Worm (Caenorhabditis elegans) whole organism, L1 larva: Measurements from ENCODE around the gene F11A5.13.

Experiments used
- Y116A8C.19 ChIP-seq: sonication (generic microtip); optimal IDR thresholded peaks from 2 replicates; lab custom pipeline; 2016; ENCODE audit warnings: missing compliant biosample characterization, missing genetic modification characterization, borderline replicate concordance
- alr-1 ChIP-seq: fragments of 200-800 bp; sonication (Bioruptor generic); optimal IDR thresholded peaks from 2 replicates; lab custom pipeline; 2018; ENCODE audit warnings: borderline replicate concordance, mild to moderate bottlenecking, missing genetic modification characterization, missing compliant biosample characterization
- aly-2 ChIP-seq: fragments of 150-350 bp; optimal IDR thresholded peaks from 2 replicates; lab custom pipeline; 2014; ENCODE audit warnings: missing biosample characterization, missing genetic modification characterization
- blmp-1 ChIP-seq: fragments of 150-350 bp; optimal IDR thresholded peaks from 2 replicates; lab custom pipeline; 2014; ENCODE audit warnings: missing biosample characterization, missing genetic modification characterization
- ceh-63 ChIP-seq: fragments of 200-800 bp; sonication (Bioruptor generic); optimal IDR thresholded peaks from 2 replicates; lab custom pipeline; 2018; ENCODE audit warnings: mild to moderate bottlenecking, missing genetic modification characterization, missing compliant biosample characterization
- ceh-82 ChIP-seq, 3 experiments: fragments of 150-350 bp in 1 of 3; sonication (generic microtip) in 2 of 3; optimal IDR thresholded peaks; 2 replicates each; lab custom pipeline; 2014 to 2017; ENCODE audit warnings: missing biosample characterization in 3 of 3, missing genetic modification characterization in 3 of 3
- ceh-90 ChIP-seq: sonication (generic microtip); optimal IDR thresholded peaks from 2 replicates; lab custom pipeline; 2016; ENCODE audit warnings: missing genetic modification characterization, missing compliant biosample characterization
- efl-3 ChIP-seq: fragments of 200-800 bp; sonication (Bioruptor generic); optimal IDR thresholded peaks from 2 replicates; lab custom pipeline; 2018; ENCODE audit warnings: mild to moderate bottlenecking, missing genetic modification characterization, missing compliant biosample characterization
- egl-27 ChIP-seq, 2 experiments: fragments of 150-350 bp in 1 of 2; sonication (generic microtip); optimal IDR thresholded peaks; 3 replicates each; lab custom pipeline; 2017 to 2018; ENCODE audit warnings: missing biosample characterization in 2 of 2, missing genetic modification characterization in 2 of 2, missing genetic modification reagents in 2 of 2
- fkh-4 ChIP-seq: sonication (generic microtip); optimal IDR thresholded peaks from 2 replicates; lab custom pipeline; 2016; ENCODE audit warnings: missing compliant biosample characterization, missing genetic modification characterization, borderline replicate concordance
- fos-1 ChIP-seq: fragments of 150-350 bp; optimal IDR thresholded peaks from 2 replicates; lab custom pipeline; 2014; ENCODE audit warnings: missing biosample characterization, missing genetic modification characterization
- irx-1 ChIP-seq: sonication (generic microtip); optimal IDR thresholded peaks from 2 replicates; lab custom pipeline; 2016; ENCODE audit warnings: missing genetic modification characterization, missing compliant biosample characterization
- isw-1 ChIP-seq: fragments of 200-800 bp; sonication (Bioruptor generic); IDR thresholded peaks from 2 replicates; pipeline ENCODE4 v1.3.6; 2022; ENCODE audit warnings: missing genetic modification characterization, missing compliant biosample characterization
- lin-13 ChIP-seq: fragments of 150-350 bp; optimal IDR thresholded peaks from 2 replicates; lab custom pipeline; 2014; ENCODE audit warnings: missing biosample characterization, missing genetic modification reagents, missing genetic modification characterization
- mab-9 ChIP-seq: fragments of 200-800 bp; sonication (Bioruptor generic); IDR thresholded peaks from 2 replicates; pipeline ENCODE4 v1.3.6; 2022; ENCODE audit warnings: missing genetic modification reagents, missing genetic modification characterization, missing compliant biosample characterization
- mdl-1 ChIP-seq, 2 experiments: fragments of 150-350 bp; optimal IDR thresholded peaks; 2 replicates each; lab custom pipeline; 2014 to 2017; ENCODE audit warnings: missing biosample characterization in 2 of 2, missing genetic modification characterization in 2 of 2, inconsistent platforms in 1 of 2
- nhr-11 ChIP-seq: fragments of 150-350 bp; optimal IDR thresholded peaks from 2 replicates; lab custom pipeline; 2014; ENCODE audit warnings: missing biosample characterization, missing genetic modification characterization
- nhr-12 ChIP-seq: sonication (generic microtip); optimal IDR thresholded peaks from 2 replicates; lab custom pipeline; 2017; ENCODE audit warnings: missing biosample characterization, missing genetic modification characterization
- nhr-237 ChIP-seq: fragments of 150-350 bp; optimal IDR thresholded peaks from 2 replicates; lab custom pipeline; 2014; ENCODE audit warnings: missing biosample characterization, missing genetic modification characterization
- nhr-28 ChIP-seq: fragments of 150-350 bp; optimal IDR thresholded peaks from 2 replicates; lab custom pipeline; 2014; ENCODE audit warnings: missing biosample characterization, missing genetic modification characterization
- nhr-47 ChIP-seq: sonication (generic microtip); optimal IDR thresholded peaks from 2 replicates; lab custom pipeline; 2016; ENCODE audit warnings: mild to moderate bottlenecking, missing genetic modification characterization, moderate library complexity, missing compliant biosample characterization
- nhr-77 ChIP-seq: fragments of 150-350 bp; optimal IDR thresholded peaks from 2 replicates; lab custom pipeline; 2014; ENCODE audit warnings: missing biosample characterization, missing genetic modification characterization
- pag-3 ChIP-seq: sonication (generic microtip); optimal IDR thresholded peaks from 2 replicates; lab custom pipeline; 2017; ENCODE audit warnings: missing genetic modification characterization, mild to moderate bottlenecking, missing compliant biosample characterization, antibody characterized with exemption, borderline replicate concordance; ENCODE audit not compliant: insufficient read depth
- snu-23 ChIP-seq: sonication (generic microtip); optimal IDR thresholded peaks from 2 replicates; lab custom pipeline; 2016; ENCODE audit warnings: missing genetic modification characterization, missing compliant biosample characterization
- sox-4 ChIP-seq: sonication (generic microtip); optimal IDR thresholded peaks from 2 replicates; lab custom pipeline; 2016; ENCODE audit warnings: missing genetic modification characterization, missing compliant biosample characterization
- sptf-1 ChIP-seq: fragments of 150-350 bp; optimal IDR thresholded peaks from 2 replicates; lab custom pipeline; 2014; ENCODE audit warnings: missing biosample characterization, missing genetic modification characterization
- sup-37 ChIP-seq: fragments of 200-800 bp; sonication (Bioruptor generic); optimal IDR thresholded peaks from 2 replicates; lab custom pipeline; 2018; ENCODE audit warnings: mild to moderate bottlenecking, missing genetic modification characterization, missing compliant biosample characterization
- swsn-7 ChIP-seq: sonication (generic microtip); optimal IDR thresholded peaks from 2 replicates; lab custom pipeline; 2016; ENCODE audit warnings: missing genetic modification characterization, missing compliant biosample characterization
- unc-30 ChIP-seq: sonication (generic microtip); optimal IDR thresholded peaks from 2 replicates; lab custom pipeline; 2017; ENCODE audit warnings: missing biosample characterization, missing genetic modification characterization
- vab-15 ChIP-seq: sonication (generic microtip); optimal IDR thresholded peaks from 2 replicates; lab custom pipeline; 2017; ENCODE audit warnings: missing genotype, mild to moderate bottlenecking, missing genetic modification characterization, missing compliant biosample characterization
- zag-1 ChIP-seq: fragments of 150-350 bp; optimal IDR thresholded peaks from 2 replicates; lab custom pipeline; 2014; ENCODE audit warnings: missing biosample characterization, missing genetic modification characterization
- zip-4 ChIP-seq: fragments of 200-800 bp; sonication (Bioruptor generic); optimal IDR thresholded peaks from 2 replicates; lab custom pipeline; 2018; ENCODE audit warnings: mild to moderate bottlenecking, missing genetic modification characterization, moderate library complexity, missing compliant biosample characterization

F11A5.13 gene

DNA sequence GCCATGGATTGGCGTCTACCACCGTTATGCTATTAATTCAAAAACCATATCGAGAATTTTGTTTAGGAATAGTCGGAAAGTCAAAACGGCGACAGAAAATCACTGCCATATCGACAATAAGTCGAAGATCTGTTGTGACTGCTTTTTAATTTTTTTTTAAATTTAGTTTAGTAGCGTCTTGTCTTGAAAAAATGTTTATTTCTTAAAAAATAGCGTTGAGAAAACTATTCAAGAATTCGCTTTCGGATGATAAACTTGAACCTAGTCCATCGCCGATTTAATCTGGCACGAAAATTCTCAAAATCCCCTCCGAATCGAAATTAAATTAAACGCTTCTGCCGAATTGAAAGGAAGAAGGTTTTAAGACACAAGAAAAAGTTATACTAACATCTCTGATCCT is 34.4 kb downstream of the F11A5.13 start, which contains the start of gene srh-279:
srh-279 (plus strand) TSS at position 301 of the 400 bp plus-strand sequence.
- TF ChIP-seq mdl-1 (tag; optimal IDR thresholded peaks at IDR 0.05; lab: Kevin White, UChicago): no peak
- TF ChIP-seq aly-2 (tag; lab: Kevin White, UChicago): no peak
- no peak for TF ChIP-seq sox-4
- no peak for TF ChIP-seq ceh-63 (GFP tag; lab: Kevin White, UChicago)
- TF ChIP-seq, all 84 proteins: peak for 0

DNA sequence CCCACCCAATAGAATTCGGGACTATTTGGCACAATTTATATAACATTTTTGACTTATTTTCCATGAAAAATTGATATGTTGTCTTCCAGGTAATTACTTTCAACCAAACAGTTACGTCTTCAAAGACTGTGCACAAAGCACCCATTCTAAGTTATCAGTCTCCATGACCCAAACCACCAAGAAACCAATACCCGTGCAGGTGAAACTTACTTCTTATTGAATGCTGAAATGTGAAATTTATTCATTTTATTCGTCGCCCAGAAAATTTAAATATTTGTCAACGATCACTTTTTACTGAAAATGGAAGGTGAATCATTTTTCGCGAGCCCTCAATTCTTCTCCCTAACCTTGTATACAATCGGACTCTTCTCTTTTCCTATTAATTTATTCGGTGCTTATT is 36.0 kb downstream of the F11A5.13 start, which contains the start of gene srh-281:
srh-281 (plus strand) TSS at position 301 of the 400 bp plus-strand sequence.
- no peak for TF ChIP-seq nhr-47 (tag; lab: Kevin White, UChicago)
- no peak for TF ChIP-seq ceh-82 (tag; optimal IDR thresholded peaks at IDR 0.05; lab: Kevin White, UChicago)
- no peak for TF ChIP-seq isw-1
- TF ChIP-seq sptf-1 (tag; lab: Kevin White, UChicago): no peak
- no peak for TF ChIP-seq unc-30 (tag; lab: Kevin White, UChicago)
- no peak for TF ChIP-seq mab-9 (GFP tag; lab: Robert Waterston, UW)
- no peak for TF ChIP-seq nhr-237 (tag; lab: Kevin White, UChicago)
- TF ChIP-seq nhr-11 (tag; lab: Kevin White, UChicago): no peak
- TF ChIP-seq, all 84 proteins: peak for 0

DNA sequence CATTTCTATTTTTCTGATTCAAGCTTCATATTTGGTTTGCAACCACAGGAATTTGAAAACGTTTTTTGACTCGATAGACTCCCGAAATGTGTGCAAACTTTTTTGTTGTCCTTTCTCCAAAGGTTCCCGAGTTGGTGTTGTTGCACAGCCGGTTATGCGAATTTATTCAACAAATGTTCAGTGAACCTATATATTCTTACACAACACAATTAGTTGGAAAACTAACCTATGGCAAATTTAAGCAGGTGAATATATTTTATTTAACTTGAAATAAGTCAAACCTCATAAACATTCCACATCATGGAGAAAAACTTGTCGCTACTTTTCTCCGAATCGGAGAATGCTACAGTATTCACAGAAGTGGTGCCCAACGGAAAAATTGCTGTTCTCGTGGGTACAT is 43.1 kb downstream of the F11A5.13 start, which contains the start of gene srz-14:
srz-14 (plus strand) TSS at position 301 of the 400 bp plus-strand sequence.
- TF ChIP-seq ceh-82 (tag; optimal IDR thresholded peaks at IDR 0.05; lab: Kevin White, UChicago): no peak
- TF ChIP-seq nhr-47 (tag; lab: Kevin White, UChicago): no peak
- TF ChIP-seq sup-37 (GFP tag; lab: Kevin White, UChicago): no peak
- no peak for TF ChIP-seq pag-3 (tag; lab: Kevin White, UChicago)
- TF ChIP-seq nhr-12 (tag; lab: Kevin White, UChicago): no peak
- TF ChIP-seq nhr-77 (tag; lab: Kevin White, UChicago): no peak
- TF ChIP-seq swsn-7 (tag; lab: Kevin White, UChicago): no peak
- TF ChIP-seq Y116A8C.19 (tag; lab: Kevin White, UChicago): no peak
- no peak for TF ChIP-seq snu-23 (GFP tag; lab: Kevin White, UChicago)
- no peak for TF ChIP-seq zag-1 (tag; lab: Kevin White, UChicago)
- TF ChIP-seq vab-15 (tag; lab: Kevin White, UChicago): no peak
- TF ChIP-seq, all 84 proteins: peak for 0

DNA sequence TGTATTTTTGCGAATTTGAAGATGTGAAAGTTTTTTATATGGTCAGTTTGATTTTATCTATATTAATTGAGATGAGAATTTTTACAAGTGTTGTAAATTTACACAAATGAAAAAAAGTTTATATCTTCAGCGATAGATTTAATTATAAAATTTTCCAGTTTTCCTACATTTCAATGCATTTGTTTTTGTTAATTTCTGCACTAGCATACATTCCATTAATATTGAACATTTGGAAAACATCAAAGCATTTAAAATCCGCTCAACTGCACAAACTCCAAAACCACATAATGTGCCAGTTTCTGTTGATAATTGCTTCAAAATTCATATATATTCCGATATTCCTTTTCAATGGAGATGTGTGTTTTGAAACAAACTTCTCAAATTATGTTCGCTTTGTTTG is 43.6 kb downstream of the F11A5.13 start, which contains the start of gene srh-277:
srh-277 (plus strand) TSS at position 301 of the 400 bp plus-strand sequence.
- no peak for TF ChIP-seq alr-1 (tag; lab: Kevin White, UChicago)
- no peak for TF ChIP-seq nhr-28 (tag; lab: Kevin White, UChicago)
- TF ChIP-seq nhr-47 (tag; lab: Kevin White, UChicago): no peak

DNA sequence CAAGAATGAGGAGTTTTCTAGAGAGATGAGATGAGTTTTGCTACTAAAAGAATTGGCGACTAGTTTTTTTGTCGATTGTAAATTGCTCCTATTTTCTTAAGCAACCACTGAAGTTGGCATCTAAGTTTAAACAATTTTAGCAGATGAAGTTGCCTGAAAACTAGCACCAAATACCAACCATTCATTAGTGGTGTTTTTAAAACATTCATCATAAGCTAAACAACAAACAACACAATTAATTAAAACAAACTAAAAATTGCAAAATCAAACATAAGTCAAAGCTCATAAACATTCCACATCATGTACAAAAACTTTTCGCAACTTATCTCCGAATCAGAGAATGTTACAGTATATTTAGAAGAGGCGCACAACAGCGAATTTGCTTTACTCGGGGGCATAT is 44.4 kb downstream of the F11A5.13 start, which contains the start of gene srz-13:
srz-13 (plus strand) TSS at position 301 of the 400 bp plus-strand sequence.
- no peak for TF ChIP-seq lin-13 (GFP tag; lab: Kevin White, UChicago)
- TF ChIP-seq blmp-1 (tag; lab: Kevin White, UChicago): no peak
- TF ChIP-seq egl-27 (tag; optimal IDR thresholded peaks at IDR 0.05; lab: Kevin White, UChicago): no peak
- TF ChIP-seq nhr-77 (tag; lab: Kevin White, UChicago): no peak
- no peak for TF ChIP-seq ceh-63 (GFP tag; lab: Kevin White, UChicago)
- no peak for TF ChIP-seq ceh-90 (tag; lab: Kevin White, UChicago)
- TF ChIP-seq fos-1 (tag; lab: Kevin White, UChicago): no peak
- TF ChIP-seq alr-1 (tag; lab: Kevin White, UChicago): no peak
- no peak for TF ChIP-seq fkh-4 (tag; lab: Kevin White, UChicago)
- TF ChIP-seq mdl-1 (tag; optimal IDR thresholded peaks at IDR 0.05; lab: Kevin White, UChicago): no peak
- no peak for TF ChIP-seq unc-30 (tag; lab: Kevin White, UChicago)
- no peak for TF ChIP-seq zip-4 (GFP tag; lab: Kevin White, UChicago)
- TF ChIP-seq nhr-11 (tag; lab: Kevin White, UChicago): no peak
- no peak for TF ChIP-seq irx-1 (tag; lab: Kevin White, UChicago)
- TF ChIP-seq efl-3 (GFP tag; lab: Kevin White, UChicago): no peak
